Fruit fly (Drosophila melanogaster) whole organism, embryonic: ENCODE data around the gene mRpL39.

Source experiments
- Blimp-1 ChIP-seq: fragments of 200-800 bp; sonication (Bioruptor generic); optimal IDR thresholded peaks from 3 replicates; lab custom pipeline; 2018; ENCODE audit warnings: missing biosample characterization, missing genetic modification characterization, mild to moderate bottlenecking, moderate library complexity, missing genetic modification reagents
- CG10654 ChIP-seq: fragments of 200-800 bp; sonication (Bioruptor generic); optimal IDR thresholded peaks from 2 replicates; lab custom pipeline; 2016; ENCODE audit warnings: missing biosample characterization, missing genetic modification characterization
- CG11456 ChIP-seq: fragments of 200-800 bp; sonication (Bioruptor generic); IDR thresholded peaks from 3 replicates; pipeline ENCODE4 v1.3.6; 2022; ENCODE audit warnings: missing biosample characterization, missing genetic modification characterization
- CG11695 ChIP-seq: fragments of 200-800 bp; sonication (Bioruptor generic); IDR thresholded peaks from 3 replicates; pipeline ENCODE4 v1.3.6; 2022; ENCODE audit warnings: missing biosample characterization, missing genetic modification characterization
- CG12104 ChIP-seq: fragments of 200-800 bp; sonication (Bioruptor generic); optimal IDR thresholded peaks from 3 replicates; lab custom pipeline; 2016; ENCODE audit warnings: missing biosample characterization, missing genetic modification characterization
- CG12155 ChIP-seq: fragments of 200-800 bp; sonication (Bioruptor generic); optimal IDR thresholded peaks from 3 replicates; lab custom pipeline; 2016; ENCODE audit warnings: missing biosample characterization, missing genetic modification characterization
- CG13424 ChIP-seq: fragments of 200-800 bp; sonication (Bioruptor generic); optimal IDR thresholded peaks from 2 replicates; lab custom pipeline; 2019; ENCODE audit warnings: missing biosample characterization, mild to moderate bottlenecking, missing genetic modification characterization, moderate library complexity
- CG14050 ChIP-seq: fragments of 200-800 bp; sonication (Bioruptor generic); IDR thresholded peaks from 3 replicates; pipeline ENCODE4 v1.3.6; 2022; ENCODE audit warnings: missing biosample characterization, missing genetic modification characterization
- CG15073 ChIP-seq: fragments of 200-800 bp; sonication (Bioruptor generic); optimal IDR thresholded peaks from 2 replicates; lab custom pipeline; 2016; ENCODE audit warnings: missing biosample characterization, missing genetic modification characterization
- CG17829 ChIP-seq: fragments of 200-800 bp; optimal IDR thresholded peaks from 2 replicates; lab custom pipeline; 2019; ENCODE audit warnings: missing biosample characterization, mild to moderate bottlenecking, missing genetic modification characterization, moderate library complexity
- CG1832 ChIP-seq: fragments of 200-800 bp; sonication (Bioruptor generic); optimal IDR thresholded peaks from 2 replicates; lab custom pipeline; 2017; ENCODE audit warnings: missing biosample characterization, mild to moderate bottlenecking, missing genetic modification characterization, inconsistent platforms
- CG3065 ChIP-seq: fragments of 200-800 bp; sonication (Bioruptor generic); optimal IDR thresholded peaks from 2 replicates; lab custom pipeline; 2016; ENCODE audit warnings: missing biosample characterization, missing genetic modification characterization
- CG34422 ChIP-seq: fragments of 200-800 bp; sonication (Bioruptor generic); IDR thresholded peaks from 3 replicates; pipeline ENCODE4 v1.3.6; 2022; ENCODE audit warnings: missing biosample characterization, missing genetic modification characterization
- CG7271 ChIP-seq: fragments of 200-800 bp; sonication (Bioruptor generic); optimal IDR thresholded peaks from 2 replicates; lab custom pipeline; 2018; ENCODE audit warnings: missing biosample characterization, mild to moderate bottlenecking, missing genetic modification characterization, moderate library complexity
- CG7372 ChIP-seq: fragments of 200-800 bp; sonication (Bioruptor generic); IDR thresholded peaks from 2 replicates; pipeline ENCODE4 v1.3.6; 2022; ENCODE audit warnings: missing biosample characterization, missing genetic modification characterization
- CHES-1-like ChIP-seq: fragments of 200-800 bp; sonication (Bioruptor generic); optimal IDR thresholded peaks from 2 replicates; lab custom pipeline; 2016; ENCODE audit warnings: missing biosample characterization, missing genetic modification characterization
- Camta ChIP-seq: fragments of 200-800 bp; sonication (Bioruptor generic); optimal IDR thresholded peaks from 2 replicates; lab custom pipeline; 2016; ENCODE audit warnings: missing biosample characterization, missing genetic modification characterization
- Chrac-16 ChIP-seq: fragments of 200-800 bp; sonication (Bioruptor generic); optimal IDR thresholded peaks from 3 replicates; lab custom pipeline; 2016; ENCODE audit warnings: missing biosample characterization, missing genetic modification characterization
- CkIIα-i1 ChIP-seq: fragments of 200-800 bp; sonication (Bioruptor generic); IDR thresholded peaks from 2 replicates; pipeline ENCODE4 v1.3.6; 2022; ENCODE audit warnings: missing biosample characterization, missing genetic modification characterization
- Dip2 ChIP-seq: fragments of 200-800 bp; sonication (Bioruptor generic); IDR thresholded peaks from 2 replicates; pipeline ENCODE4 v1.3.6; 2022; ENCODE audit warnings: missing biosample characterization, missing genetic modification characterization
- H15 ChIP-seq: fragments of 200-800 bp; sonication (Bioruptor generic); IDR thresholded peaks from 3 replicates; pipeline ENCODE4 v1.3.6; 2022; ENCODE audit warnings: missing biosample characterization, missing genetic modification characterization
- Hr39 ChIP-seq: fragments of >200 bp; optimal IDR thresholded peaks from 2 replicates; lab custom pipeline; 2017
- Meics ChIP-seq: fragments of 200-800 bp; sonication (Bioruptor generic); optimal IDR thresholded peaks from 2 replicates; lab custom pipeline; 2017; ENCODE audit warnings: missing biosample characterization, mild to moderate bottlenecking, missing genetic modification characterization
- NC2β ChIP-seq: fragments of 200-800 bp; sonication (Bioruptor generic); optimal IDR thresholded peaks from 2 replicates; lab custom pipeline; 2016; ENCODE audit warnings: missing biosample characterization, missing genetic modification characterization
- Scr ChIP-seq: fragments of 200-800 bp; sonication (Bioruptor generic); IDR thresholded peaks from 2 replicates; pipeline ENCODE4 v1.3.6; 2022; ENCODE audit warnings: missing biosample characterization, missing genetic modification characterization; ENCODE audit not compliant: partially characterized antibody
- Sry-δ ChIP-seq: fragments of 200-800 bp; sonication (Bioruptor generic); optimal IDR thresholded peaks from 2 replicates; lab custom pipeline; 2016; ENCODE audit warnings: missing biosample characterization, missing genetic modification characterization
- Ssrp ChIP-seq: fragments of 200-800 bp; sonication (Bioruptor generic); optimal IDR thresholded peaks from 2 replicates; lab custom pipeline; 2018; ENCODE audit warnings: missing biosample characterization, mild to moderate bottlenecking, missing genetic modification characterization, moderate library complexity
- TFAM ChIP-seq: fragments of 200-800 bp; sonication (Bioruptor generic); optimal IDR thresholded peaks from 2 replicates; lab custom pipeline; 2017; ENCODE audit warnings: missing biosample characterization, missing genetic modification characterization, inconsistent platforms
- ase ChIP-seq: fragments of 200-800 bp; sonication (Bioruptor generic); IDR thresholded peaks from 3 replicates; pipeline ENCODE4 v1.3.6; 2022; ENCODE audit warnings: missing biosample characterization, missing genetic modification characterization
- ash1 ChIP-seq: fragments of 200-800 bp; sonication (Bioruptor generic); optimal IDR thresholded peaks from 2 replicates; lab custom pipeline; 2018; ENCODE audit warnings: missing biosample characterization, mild to moderate bottlenecking, missing genetic modification characterization
- btn ChIP-seq: fragments of 200-800 bp; sonication (Bioruptor generic); optimal IDR thresholded peaks from 2 replicates; lab custom pipeline; 2016; ENCODE audit warnings: missing biosample characterization, missing genetic modification characterization
- cas ChIP-seq: fragments of 200-800 bp; sonication (Bioruptor generic); IDR thresholded peaks from 2 replicates; pipeline ENCODE4 v1.3.6; 2022; ENCODE audit warnings: missing biosample characterization, missing genetic modification characterization
- cg ChIP-seq: fragments of 200-800 bp; sonication (Bioruptor generic); optimal IDR thresholded peaks from 3 replicates; lab custom pipeline; 2019; ENCODE audit warnings: missing biosample characterization, mild to moderate bottlenecking, missing genetic modification characterization, moderate library complexity
- disco-r ChIP-seq: fragments of 200-800 bp; sonication (Bioruptor generic); optimal IDR thresholded peaks from 2 replicates; lab custom pipeline; 2016; ENCODE audit warnings: missing biosample characterization, missing genetic modification characterization
- fd64A ChIP-seq: fragments of 200-800 bp; sonication (Bioruptor generic); optimal IDR thresholded peaks from 3 replicates; lab custom pipeline; 2018; ENCODE audit warnings: missing biosample characterization, mild to moderate bottlenecking, missing genetic modification characterization
- gce ChIP-seq: fragments of 200-800 bp; sonication (Bioruptor generic); IDR thresholded peaks from 3 replicates; pipeline ENCODE4 v1.3.6; 2022; ENCODE audit warnings: missing biosample characterization, missing genetic modification characterization
- lbe ChIP-seq: fragments of 200-800 bp; sonication (Bioruptor generic); optimal IDR thresholded peaks from 2 replicates; lab custom pipeline; 2016; ENCODE audit warnings: missing biosample characterization, mild to moderate bottlenecking, missing genetic modification characterization
- lov ChIP-seq, 2 experiments: fragments of 200-800 bp in 1 of 2; fragments of >200 bp in 1 of 2; sonication (Bioruptor generic) in 1 of 2; IDR thresholded peaks in 1 of 2; optimal IDR thresholded peaks in 1 of 2; 2 replicates in 1 of 2; 3 replicates in 1 of 2; pipeline versions ENCODE4 v1.3.6 to Lab custom; 2017 to 2022; ENCODE audit warnings: missing biosample characterization in 1 of 2, missing genetic modification characterization in 1 of 2
- mirr ChIP-seq: fragments of 200-800 bp; sonication (Bioruptor generic); optimal IDR thresholded peaks from 3 replicates; lab custom pipeline; 2018; ENCODE audit warnings: missing biosample characterization, mild to moderate bottlenecking, missing genetic modification characterization
- p53 ChIP-seq: fragments of 200-800 bp; sonication (Bioruptor generic); optimal IDR thresholded peaks from 2 replicates; lab custom pipeline; 2016; ENCODE audit warnings: missing biosample characterization, missing genetic modification characterization
- pan ChIP-seq, 4 experiments: fragments of >200 bp in 3 of 4; fragments of 200-800 bp in 1 of 4; sonication (Bioruptor generic) in 1 of 4; optimal IDR thresholded peaks in 3 of 4; IDR thresholded peaks in 1 of 4; 2 replicates each; pipeline versions ENCODE4 v1.3.6 to Lab custom; 2017 to 2022; ENCODE audit warnings: missing biosample characterization in 2 of 4, missing genetic modification characterization in 2 of 4, mixed read lengths in 1 of 4
- pros ChIP-seq: fragments of 200-800 bp; sonication (Bioruptor generic); optimal IDR thresholded peaks from 3 replicates; lab custom pipeline; 2019; ENCODE audit warnings: missing biosample characterization, mild to moderate bottlenecking, missing genetic modification characterization, moderate library complexity
- rib ChIP-seq: fragments of 200-800 bp; sonication (Bioruptor generic); IDR thresholded peaks from 2 replicates; pipeline ENCODE4 v1.3.6; 2022; ENCODE audit warnings: missing biosample characterization, missing genetic modification characterization
- run ChIP-seq: fragments of 200-800 bp; sonication (Bioruptor generic); optimal IDR thresholded peaks from 3 replicates; lab custom pipeline; 2018; ENCODE audit warnings: missing biosample characterization, mild to moderate bottlenecking, missing genetic modification characterization
- sr ChIP-seq: fragments of 200-800 bp; sonication (Bioruptor generic); IDR thresholded peaks from 3 replicates; pipeline ENCODE4 v1.3.6; 2022; ENCODE audit warnings: missing biosample characterization, missing genetic modification characterization
- tin ChIP-seq: fragments of 200-800 bp; sonication (Bioruptor generic); optimal IDR thresholded peaks from 3 replicates; lab custom pipeline; 2016; ENCODE audit warnings: missing biosample characterization, missing genetic modification characterization
- twi ChIP-seq: fragments of 200-800 bp; optimal IDR thresholded peaks from 2 replicates; lab custom pipeline; 2019; ENCODE audit warnings: missing biosample characterization, mild to moderate bottlenecking, missing genetic modification characterization, moderate library complexity
- tx ChIP-seq: fragments of 200-800 bp; sonication (Bioruptor generic); optimal IDR thresholded peaks from 2 replicates; lab custom pipeline; 2016; ENCODE audit warnings: missing biosample characterization, missing genetic modification characterization
- unpg ChIP-seq: fragments of 200-800 bp; sonication (Bioruptor generic); optimal IDR thresholded peaks from 3 replicates; lab custom pipeline; 2018; ENCODE audit warnings: missing biosample characterization, mild to moderate bottlenecking, missing genetic modification characterization, moderate library complexity

Gene mRpL39

dm6 chr3L:15013957-15014692 is 14.7 kb upstream of the mRpL39 start, which contains the start of gene Reck (continued):
- TF ChIP-seq Camta (GFP tag; lab: Kevin White, UChicago) (peak; percentile 31), CHES-1-like (GFP tag; lab: Kevin White, UChicago) (no peak), CG12104 (GFP tag; lab: Kevin White, UChicago) (peak; percentile 87), CG10654 (GFP tag; lab: Kevin White, UChicago) (peak; percentile 76), Blimp-1 (peak; percentile 92), CG13424 (tag; lab: Kevin White, UChicago) (peak; percentile 81), CG11695 (peak; percentile 83), run (peak; percentile 69), btn (GFP tag; lab: Kevin White, UChicago) (peak; percentile 34), lov (optimal IDR thresholded peaks at IDR 0.05; lab: Kevin White, UChicago) (no peak), lov (GFP tag; IDR thresholded peaks at IDR 0.05; lab: Robert Waterston, UW) (peak; percentile 85; the same call in 2 of the 3 replicates), Meics (GFP tag; lab: Kevin White, UChicago) (peak; percentile 83), CkIIα-i1 (GFP tag; lab: Robert Waterston, UW) (no peak), TFAM (GFP tag; lab: Kevin White, UChicago) (peak; percentile 4), NC2β (GFP tag; lab: Kevin White, UChicago) (peak; percentile 45), CG3065 (GFP tag; lab: Kevin White, UChicago) (peak; percentile 60), cg (GFP tag; lab: Kevin White, UChicago) (no peak), CG15073 (GFP tag; lab: Kevin White, UChicago) (peak; percentile 27), Hr39 (lab: Kevin White, UChicago) (no peak), CG1832 (GFP tag; lab: Kevin White, UChicago) (no peak), H15 (GFP tag; lab: Robert Waterston, UW) (peak; percentile 67), fd64A (no peak), tin (GFP tag; lab: Kevin White, UChicago) (peak; percentile 84), Chrac-16 (GFP tag; lab: Kevin White, UChicago) (peak; percentile 72), pan (optimal IDR thresholded peaks at IDR 0.05; lab: Kevin White, UChicago) (no peak), pan (GFP tag; optimal IDR thresholded peaks at IDR 0.05 in 1 of 2, IDR thresholded peaks at IDR 0.05 in 1 of 2) (peak in 1 of 2 experiments; percentile 89), CG7271 (tag; lab: Kevin White, UChicago) (peak; percentile 85), Dip2 (no peak), mirr (GFP tag; lab: Kevin White, UChicago) (no peak), pros (no peak), CG14050 (GFP tag; lab: Robert Waterston, UW) (peak; percentile 80), ash1 (GFP tag; lab: Kevin White, UChicago) (no peak), CG7372 (GFP tag; lab: Robert Waterston, UW) (peak; percentile 59), Sry-δ (peak; percentile 2), CG34422 (GFP tag; lab: Robert Waterston, UW) (peak; percentile 78), tx (peak; percentile 12), gce (GFP tag; lab: Robert Waterston, UW) (peak; percentile 85), Ssrp (tag; lab: Kevin White, UChicago) (peak; percentile 74), lbe (peak; percentile 65), rib (GFP tag; lab: Robert Waterston, UW) (no peak), twi (peak; percentile 41), cas (GFP tag; lab: Robert Waterston, UW) (peak; percentile 60; the same call in 1 of the 2 replicates), p53 (no peak), unpg (peak; percentile 91), disco-r (GFP tag; lab: Kevin White, UChicago) (no peak), Scr (GFP tag; lab: Robert Waterston, UW) (no peak), sr (GFP tag; lab: Robert Waterston, UW) (peak; percentile 41; the same call in 1 of the 3 replicates), CG12155 (GFP tag; lab: Kevin White, UChicago) (peak; percentile 55), CG11456 (GFP tag; lab: Robert Waterston, UW) (peak; percentile 81), CG17829 (peak; percentile 89), ase (GFP tag; lab: Robert Waterston, UW) (peak; percentile 77; the same call in 2 of the 3 replicates)
